Worm (Caenorhabditis elegans): Measurements from ENCODE around the gene C18B10.6.
A peak's percentile ranks its signal among the peaks of the same experiment; 100 is the strongest.

DNA sequence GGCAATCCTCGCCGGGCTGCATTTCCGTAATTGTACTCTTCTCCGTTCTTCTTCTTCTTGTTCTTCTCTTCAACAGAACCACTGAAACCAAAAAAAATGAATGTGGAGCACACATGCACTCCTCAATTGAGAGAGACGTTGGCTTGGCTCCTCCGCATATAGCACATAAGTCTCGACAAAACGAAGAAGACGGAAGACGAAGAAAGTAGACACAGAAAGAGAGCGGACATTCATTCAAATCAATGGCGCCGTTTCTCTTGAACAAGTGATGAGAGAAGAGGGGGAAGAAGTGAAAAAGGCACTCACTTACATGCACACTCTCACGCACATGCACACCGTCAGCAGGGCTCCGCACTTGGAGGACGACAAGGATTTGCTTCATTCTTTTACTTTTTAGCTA, 43.3 kb downstream of the C18B10.6 start, which contains the start of gene F25E5.9:
- no peak for TF ChIP-seq aly-2 (tag; optimal IDR thresholded peaks at IDR 0.05)
- peak in 1 of 3 experiments; percentile 25 for TF ChIP-seq ceh-82 (tag; optimal IDR thresholded peaks at IDR 0.05)
